Worm (Caenorhabditis elegans): ENCODE measurements around the gene T13C5.7.

- no peak for TF ChIP-seq him-1 (tag; optimal IDR thresholded peaks at IDR 0.05)
- TF ChIP-seq W03F9.2 (tag; optimal IDR thresholded peaks at IDR 0.05) = no peak
Measured at ce11 chrX:6173656-6174055, 6.7 kb upstream of the T13C5.7 start, which contains the start of gene T25B2.1.

Data from whole organism, L4/young adult.